Worm (Caenorhabditis elegans): ENCODE measurements around the gene lron-7.

Gene lron-7

ce11 chrX:7260327-7261019 lies 31.5 kb upstream of the lron-7 start, which contains the start of gene lact-1:
lact-1 (minus strand) TSS chrX:7260377.
- TF ChIP-seq ztf-4 (tag; optimal IDR thresholded peaks at IDR 0.05) (no peak), pqm-1 (tag; optimal IDR thresholded peaks at IDR 0.05) (peak; percentile 54), elt-2 (tag; optimal IDR thresholded peaks at IDR 0.05) (peak; percentile 44), unc-39 (tag; optimal IDR thresholded peaks at IDR 0.05) (no peak), pha-4 (tag; optimal IDR thresholded peaks at IDR 0.05) (peak; percentile 6), hmg-11 (tag; optimal IDR thresholded peaks at IDR 0.05) (no peak)

ce11 chrX:7264591-7265306 lies 27.2 kb upstream of the lron-7 start:
- TF ChIP-seq nhr-67 (tag; optimal IDR thresholded peaks at IDR 0.05) (no peak), mml-1 (tag; optimal IDR thresholded peaks at IDR 0.05) (no peak), nhr-11 (tag; optimal IDR thresholded peaks at IDR 0.05) (peak; percentile 56), ZK546.5 (tag; optimal IDR thresholded peaks at IDR 0.05) (no peak), nhr-76 (tag; optimal IDR thresholded peaks at IDR 0.05) (no peak), fos-1 (tag; optimal IDR thresholded peaks at IDR 0.05) (peak; percentile 64), elt-2 (tag; optimal IDR thresholded peaks at IDR 0.05) (peak; percentile 81), nhr-237 (tag; optimal IDR thresholded peaks at IDR 0.05) (no peak), jun-1 (tag; optimal IDR thresholded peaks at IDR 0.05) (peak; percentile 94), zag-1 (tag; optimal IDR thresholded peaks at IDR 0.05) (no peak), unc-39 (tag; optimal IDR thresholded peaks at IDR 0.05) (no peak), pqm-1 (tag; optimal IDR thresholded peaks at IDR 0.05) (no peak), ztf-4 (tag; optimal IDR thresholded peaks at IDR 0.05) (no peak), sea-2 (GFP tag; optimal IDR thresholded peaks at IDR 0.05) (no peak), ztf-11 (tag; optimal IDR thresholded peaks at IDR 0.05) (no peak), nhr-43 (tag; optimal IDR thresholded peaks at IDR 0.05; ENCODE audit: poor library complexity, severe bottlenecking) (peak; percentile 82), pha-4 (tag; optimal IDR thresholded peaks at IDR 0.05) (peak; percentile 93), aly-2 (tag; optimal IDR thresholded peaks at IDR 0.05) (no peak), ceh-9 (tag; optimal IDR thresholded peaks at IDR 0.05) (no peak), elt-3 (tag; optimal IDR thresholded peaks at IDR 0.05) (peak in 1 of 3 experiments; percentile 37), snpc-4 (tag; optimal IDR thresholded peaks at IDR 0.05) (peak; percentile 86), nhr-77 (tag; optimal IDR thresholded peaks at IDR 0.05) (no peak), hmg-11 (tag; optimal IDR thresholded peaks at IDR 0.05) (peak; percentile 98), mdl-1 (tag; optimal IDR thresholded peaks at IDR 0.05) (no peak), ceh-16 (tag; optimal IDR thresholded peaks at IDR 0.05) (no peak), egl-27 (tag; optimal IDR thresholded peaks at IDR 0.05) (peak; percentile 69), fkh-2 (tag; optimal IDR thresholded peaks at IDR 0.05) (no peak), skn-1 (tag; optimal IDR thresholded peaks at IDR 0.05) (no peak), daf-12 (tag; optimal IDR thresholded peaks at IDR 0.05) (no peak), nhr-23 (tag; optimal IDR thresholded peaks at IDR 0.05) (peak; percentile 90), R02D3.7 (tag; optimal IDR thresholded peaks at IDR 0.05) (peak; percentile 4), nfya-1 (tag; optimal IDR thresholded peaks at IDR 0.05; ENCODE audit: insufficient read depth) (peak; percentile 94), egl-5 (tag; optimal IDR thresholded peaks at IDR 0.05) (peak; percentile 94), ceh-82 (tag; optimal IDR thresholded peaks at IDR 0.05) (peak; percentile 54), lsy-12 (tag; optimal IDR thresholded peaks at IDR 0.05) (peak; percentile 78), nhr-25 (tag; optimal IDR thresholded peaks at IDR 0.05) (peak; percentile 96), eor-1 (tag; optimal IDR thresholded peaks at IDR 0.05) (no peak), unc-62 (GFP tag; optimal IDR thresholded peaks at IDR 0.05) (peak; percentile 4), lin-39 (tag; optimal IDR thresholded peaks at IDR 0.05) (peak; percentile 95), ama-1 (optimal IDR thresholded peaks at IDR 0.05) (peak; percentile 72), fkh-10 (GFP tag; optimal IDR thresholded peaks at IDR 0.05) (peak; percentile 48), elt-1 (tag; optimal IDR thresholded peaks at IDR 0.05) (peak; percentile 26), ceh-28 (tag; optimal IDR thresholded peaks at IDR 0.05) (peak; percentile 48), lin-15B (tag; optimal IDR thresholded peaks at IDR 0.05) (peak; percentile 74), tbx-2 (tag; optimal IDR thresholded peaks at IDR 0.05) (peak; percentile 83), nhr-28 (tag; optimal IDR thresholded peaks at IDR 0.05) (no peak), nhr-12 (tag; optimal IDR thresholded peaks at IDR 0.05) (no peak)
